Fruit fly (Drosophila melanogaster) whole organism, embryonic: ENCODE data around the gene CG14071.

Experiments used
- Adf1 ChIP-seq: fragments of 200-800 bp; sonication (Bioruptor generic); IDR thresholded peaks from 2 replicates; pipeline ENCODE4 v1.3.6; 2022; ENCODE audit warnings: missing biosample characterization, missing genetic modification characterization
- CG18476 ChIP-seq: fragments of 200-800 bp; sonication (Bioruptor generic); optimal IDR thresholded peaks from 2 replicates; lab custom pipeline; 2016; ENCODE audit warnings: missing biosample characterization, mild to moderate bottlenecking, missing genetic modification characterization
- CG2129 ChIP-seq: fragments of 200-800 bp; sonication (Bioruptor generic); IDR thresholded peaks from 2 replicates; pipeline ENCODE4 v1.3.6; 2022; ENCODE audit warnings: missing biosample characterization, missing genetic modification characterization; ENCODE audit not compliant: partially characterized antibody
- CG6689 ChIP-seq: fragments of 200-800 bp; sonication (Bioruptor generic); IDR thresholded peaks from 2 replicates; pipeline ENCODE4 v1.3.6; 2022; ENCODE audit warnings: missing biosample characterization, missing genetic modification characterization
- CG7372 ChIP-seq: fragments of 200-800 bp; sonication (Bioruptor generic); IDR thresholded peaks from 2 replicates; pipeline ENCODE4 v1.3.6; 2022; ENCODE audit warnings: missing biosample characterization, missing genetic modification characterization
- CG8089 ChIP-seq: fragments of 200-800 bp; sonication (Bioruptor generic); optimal IDR thresholded peaks from 3 replicates; lab custom pipeline; 2016; ENCODE audit warnings: missing biosample characterization, missing genetic modification characterization
- Dip3 ChIP-seq: fragments of 200-800 bp; sonication (Bioruptor generic); optimal IDR thresholded peaks from 3 replicates; lab custom pipeline; 2016; ENCODE audit warnings: missing biosample characterization, missing genetic modification characterization
- HLH54F ChIP-seq: fragments of 200-800 bp; sonication (Bioruptor generic); optimal IDR thresholded peaks from 3 replicates; lab custom pipeline; 2016; ENCODE audit warnings: missing biosample characterization, missing genetic modification characterization
- Xrp1 ChIP-seq: fragments of 200-800 bp; sonication (Bioruptor generic); IDR thresholded peaks from 2 replicates; pipeline ENCODE4 v1.3.6; 2022; ENCODE audit warnings: missing biosample characterization, missing genetic modification characterization
- chinmo ChIP-seq: fragments of 200-800 bp; sonication (Bioruptor generic); IDR thresholded peaks from 4 replicates; pipeline ENCODE4 v1.3.6; 2022; ENCODE audit warnings: missing biosample characterization, missing genetic modification characterization; ENCODE audit not compliant: partially characterized antibody
- croc ChIP-seq: fragments of 200-800 bp; sonication (Bioruptor generic); conservative IDR thresholded peaks from 3 replicates; pipeline ENCODE4 v1.3.6; 2022; ENCODE audit warnings: missing biosample characterization, missing genetic modification characterization
- ems ChIP-seq: fragments of 200-800 bp; sonication (Bioruptor generic); optimal IDR thresholded peaks from 3 replicates; lab custom pipeline; 2016; ENCODE audit warnings: missing biosample characterization, missing genetic modification characterization

DNA sequence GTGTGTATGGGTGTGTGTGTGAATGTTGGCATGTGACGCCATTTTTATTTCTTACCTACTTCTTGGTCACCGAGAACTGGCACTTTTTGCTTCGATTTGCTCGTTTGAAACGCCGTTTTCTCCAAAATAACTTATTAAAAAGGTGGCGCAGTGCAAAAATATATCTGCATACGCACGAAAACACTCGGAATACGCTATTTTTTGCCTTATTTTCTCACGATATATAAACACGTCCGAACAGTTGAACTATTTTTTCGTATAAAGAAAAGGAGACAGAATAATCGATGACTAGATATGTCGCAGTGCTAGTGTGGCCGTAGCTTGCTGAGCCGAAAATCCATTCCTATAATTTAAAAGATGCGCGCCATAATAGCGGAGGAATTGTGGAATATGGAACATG, 46.4 kb downstream of the CG14071 start, which contains the start of gene CG6700:
- TF ChIP-seq CG7372, result no peak
- no peak for TF ChIP-seq ems (GFP tag; lab: Kevin White, UChicago)
- TF ChIP-seq HLH54F, result no peak
- no peak for TF ChIP-seq CG18476
- TF ChIP-seq Xrp1, result no peak
- TF ChIP-seq CG8089, result no peak
- no peak for TF ChIP-seq Dip3 (GFP tag; lab: Kevin White, UChicago)
- no peak for TF ChIP-seq Adf1 (GFP tag; lab: Robert Waterston, UW)
- TF ChIP-seq CG2129 (GFP tag; lab: Robert Waterston, UW), result no peak
- no peak for TF ChIP-seq chinmo
- no peak for TF ChIP-seq CG6689 (GFP tag; lab: Robert Waterston, UW)
- no peak for TF ChIP-seq croc (GFP tag; lab: Robert Waterston, UW)
